Worm (Caenorhabditis elegans) whole organism, early embryonic: ENCODE measurements around the gene ZC21.6.

Source experiments
- F13C5.2 ChIP-seq: sonication (generic microtip); optimal IDR thresholded peaks from 2 replicates; lab custom pipeline; 2017; ENCODE audit warnings: mild to moderate bottlenecking, missing genetic modification characterization, inconsistent platforms, missing compliant biosample characterization
- aly-1 ChIP-seq: sonication (generic microtip); optimal IDR thresholded peaks from 2 replicates; lab custom pipeline; 2016; ENCODE audit warnings: missing genetic modification characterization, missing compliant biosample characterization
- ama-1 ChIP-seq: fragments of 150-350 bp; optimal IDR thresholded peaks from 2 replicates; lab custom pipeline; 2014
- ceh-36 ChIP-seq: sonication (generic microtip); optimal IDR thresholded peaks from 2 replicates; lab custom pipeline; 2016; ENCODE audit warnings: missing genetic modification characterization, inconsistent platforms, missing compliant biosample characterization
- flt-1 ChIP-seq: fragments of 200-800 bp; sonication (Bioruptor generic); IDR thresholded peaks from 2 replicates; pipeline ENCODE4 v1.3.6; 2022; ENCODE audit warnings: missing genetic modification characterization, missing compliant biosample characterization
- hmbx-1 ChIP-seq: sonication (generic microtip); optimal IDR thresholded peaks from 2 replicates; lab custom pipeline; 2016; ENCODE audit warnings: mild to moderate bottlenecking, missing genetic modification characterization, missing compliant biosample characterization
- pes-1 ChIP-seq: fragments of 200-800 bp; sonication (Bioruptor generic); IDR thresholded peaks from 2 replicates; pipeline ENCODE4 v1.3.6; 2022; ENCODE audit warnings: missing genetic modification reagents, missing genetic modification characterization, missing compliant biosample characterization
- tbx-11 ChIP-seq: fragments of 200-800 bp; sonication (Bioruptor generic); IDR thresholded peaks from 2 replicates; pipeline ENCODE4 v1.3.6; 2022; ENCODE audit warnings: missing genetic modification characterization, missing compliant biosample characterization

- TF ChIP-seq F13C5.2 (tag; lab: Kevin White, UChicago) (no peak), ceh-36 (no peak), ama-1 (no peak), hmbx-1 (tag; lab: Kevin White, UChicago) (no peak), flt-1 (GFP tag; lab: Robert Waterston, UW) (no peak), pes-1 (GFP tag; lab: Robert Waterston, UW) (no peak), aly-1 (tag; lab: Kevin White, UChicago) (no peak), tbx-11 (GFP tag; lab: Robert Waterston, UW) (no peak)
Measured at ce11 chrIII:8590882-8591281, 45.5 kb upstream of the ZC21.6 start, which contains the start of gene fipr-16.
